Fruit fly (Drosophila melanogaster) whole organism, prepupa: Measurements from ENCODE around the gene mRpL30.
A peak's percentile ranks its signal among the peaks of the same experiment; 100 is the strongest.

ENCODE experiments used
- CG10631 ChIP-seq: fragments of 200-800 bp; sonication (Bioruptor generic); optimal IDR thresholded peaks from 2 replicates; lab custom pipeline; 2016; ENCODE audit warnings: missing biosample characterization, missing genetic modification characterization
- CG15336 ChIP-seq: fragments of 200-800 bp; sonication (Bioruptor generic); IDR thresholded peaks from 2 replicates; pipeline ENCODE4 v1.3.6; 2022; ENCODE audit warnings: missing biosample characterization, missing genetic modification characterization
- CG1621 ChIP-seq: fragments of 200-800 bp; sonication (Bioruptor generic); optimal IDR thresholded peaks from 3 replicates; lab custom pipeline; 2018; ENCODE audit warnings: missing biosample characterization, mild to moderate bottlenecking, missing genetic modification characterization
- CG3032 ChIP-seq: fragments of 200-800 bp; optimal IDR thresholded peaks from 2 replicates; lab custom pipeline; 2019; ENCODE audit warnings: missing biosample characterization, mild to moderate bottlenecking, missing genetic modification characterization, moderate library complexity
- CG31627 ChIP-seq: fragments of 200-800 bp; sonication (Bioruptor generic); optimal IDR thresholded peaks from 3 replicates; lab custom pipeline; 2016; ENCODE audit warnings: missing biosample characterization, missing genetic modification characterization
- CG32006 ChIP-seq: fragments of 200-800 bp; sonication (Bioruptor generic); optimal IDR thresholded peaks from 3 replicates; lab custom pipeline; 2017; ENCODE audit warnings: missing biosample characterization, mild to moderate bottlenecking, missing genetic modification characterization
- CG34406 ChIP-seq: fragments of 200-800 bp; sonication (Bioruptor generic); optimal IDR thresholded peaks from 3 replicates; lab custom pipeline; 2016; ENCODE audit warnings: missing biosample characterization, missing genetic modification characterization
- CG4318 ChIP-seq: fragments of 200-800 bp; sonication (Bioruptor generic); optimal IDR thresholded peaks from 3 replicates; lab custom pipeline; 2017; ENCODE audit warnings: missing biosample characterization, mild to moderate bottlenecking, missing genetic modification characterization
- CG6163 ChIP-seq: fragments of 200-800 bp; sonication (Bioruptor generic); IDR thresholded peaks from 3 replicates; pipeline ENCODE4 v1.3.6; 2022; ENCODE audit warnings: missing biosample characterization, missing genetic modification characterization
- CG6276 ChIP-seq: fragments of 200-800 bp; sonication (Bioruptor generic); optimal IDR thresholded peaks from 2 replicates; lab custom pipeline; 2017; ENCODE audit warnings: missing biosample characterization, mild to moderate bottlenecking, missing genetic modification characterization
- CG8319 ChIP-seq: fragments of 200-800 bp; sonication (Bioruptor generic); optimal IDR thresholded peaks from 3 replicates; lab custom pipeline; 2016; ENCODE audit warnings: missing biosample characterization, missing genetic modification characterization
- CG8632 ChIP-seq: fragments of 200-800 bp; sonication (Bioruptor generic); optimal IDR thresholded peaks from 3 replicates; lab custom pipeline; 2016; ENCODE audit warnings: missing biosample characterization, missing genetic modification characterization
- Eip75B ChIP-seq: fragments of 200-800 bp; sonication (Bioruptor generic); optimal IDR thresholded peaks from 3 replicates; lab custom pipeline; 2016; ENCODE audit warnings: missing biosample characterization, missing genetic modification characterization
- Eip78C ChIP-seq: fragments of 200-800 bp; sonication (Bioruptor generic); peaks from one replicate; lab custom pipeline; 2016; ENCODE audit warnings: missing biosample characterization, missing genetic modification characterization
- Eip93F ChIP-seq: fragments of 200-800 bp; sonication (Bioruptor generic); optimal IDR thresholded peaks from 2 replicates; lab custom pipeline; 2016; ENCODE audit warnings: missing biosample characterization, mild to moderate bottlenecking, missing genetic modification characterization
- Ets21C ChIP-seq: fragments of 200-800 bp; sonication (Bioruptor generic); optimal IDR thresholded peaks from 3 replicates; lab custom pipeline; 2016; ENCODE audit warnings: missing biosample characterization, missing genetic modification characterization
- Ets96B ChIP-seq: fragments of 200-800 bp; optimal IDR thresholded peaks from 2 replicates; lab custom pipeline; 2019; ENCODE audit warnings: missing biosample characterization, mild to moderate bottlenecking, missing genetic modification characterization, moderate library complexity
- Gug ChIP-seq: fragments of 200-800 bp; sonication (Bioruptor generic); IDR thresholded peaks from 2 replicates; pipeline ENCODE4 v1.3.6; 2022; ENCODE audit warnings: missing biosample characterization, missing genetic modification characterization
- Lpt ChIP-seq: fragments of 200-800 bp; sonication (Bioruptor generic); optimal IDR thresholded peaks from 3 replicates; lab custom pipeline; 2016; ENCODE audit warnings: missing biosample characterization, missing genetic modification characterization
- Met ChIP-seq: fragments of 200-800 bp; sonication (Bioruptor generic); optimal IDR thresholded peaks from 3 replicates; lab custom pipeline; 2016; ENCODE audit warnings: missing biosample characterization, missing genetic modification characterization
- OdsH ChIP-seq: fragments of 200-800 bp; sonication (Bioruptor generic); optimal IDR thresholded peaks from 3 replicates; lab custom pipeline; 2016; ENCODE audit warnings: missing biosample characterization, missing genetic modification characterization
- Smox ChIP-seq: fragments of 200-800 bp; sonication (Bioruptor generic); optimal IDR thresholded peaks from 3 replicates; lab custom pipeline; 2016; ENCODE audit warnings: missing biosample characterization, missing genetic modification characterization
- Sox102F ChIP-seq: fragments of 200-800 bp; sonication (Bioruptor generic); optimal IDR thresholded peaks from 2 replicates; lab custom pipeline; 2016; ENCODE audit warnings: missing biosample characterization, mild to moderate bottlenecking, missing genetic modification characterization
- Sox14 ChIP-seq: fragments of 200-800 bp; sonication (Bioruptor generic); optimal IDR thresholded peaks from 3 replicates; lab custom pipeline; 2016; ENCODE audit warnings: missing biosample characterization, missing genetic modification characterization
- achi ChIP-seq: fragments of 200-800 bp; sonication (Bioruptor generic); optimal IDR thresholded peaks from 3 replicates; lab custom pipeline; 2016; ENCODE audit warnings: missing biosample characterization, missing genetic modification characterization
- acj6 ChIP-seq: fragments of 200-800 bp; sonication (Bioruptor generic); optimal IDR thresholded peaks from 3 replicates; lab custom pipeline; 2016; ENCODE audit warnings: missing biosample characterization, missing genetic modification characterization
- cyc ChIP-seq: fragments of 200-800 bp; sonication (Bioruptor generic); optimal IDR thresholded peaks from 3 replicates; lab custom pipeline; 2016; ENCODE audit warnings: missing biosample characterization, missing genetic modification characterization
- dsx ChIP-seq: fragments of 200-800 bp; optimal IDR thresholded peaks from 3 replicates; lab custom pipeline; 2019; ENCODE audit warnings: missing biosample characterization, mild to moderate bottlenecking, missing genetic modification characterization, moderate library complexity; ENCODE audit not compliant: poor library complexity, severe bottlenecking
- fd85E ChIP-seq: fragments of 200-800 bp; sonication (Bioruptor generic); optimal IDR thresholded peaks from 3 replicates; lab custom pipeline; 2016; ENCODE audit warnings: missing biosample characterization, missing genetic modification characterization
- fkh ChIP-seq: fragments of 200-800 bp; sonication (Bioruptor generic); optimal IDR thresholded peaks from 3 replicates; lab custom pipeline; 2017; ENCODE audit warnings: missing biosample characterization, mild to moderate bottlenecking, missing genetic modification characterization, moderate library complexity
- lz ChIP-seq: fragments of 200-800 bp; sonication (Bioruptor generic); optimal IDR thresholded peaks from 3 replicates; lab custom pipeline; 2016; ENCODE audit warnings: missing biosample characterization, missing genetic modification characterization
- ss ChIP-seq, 2 experiments: fragments of 200-800 bp; sonication (Bioruptor generic); optimal IDR thresholded peaks; 2 replicates in 1 of 2; 3 replicates in 1 of 2; lab custom pipeline; 2017 to 2018; ENCODE audit warnings: mild to moderate bottlenecking in 2 of 2, missing biosample characterization in 2 of 2, missing genetic modification characterization in 2 of 2, moderate library complexity in 1 of 2
- vri ChIP-seq: fragments of 200-800 bp; sonication (Bioruptor generic); optimal IDR thresholded peaks from 3 replicates; lab custom pipeline; 2016; ENCODE audit warnings: missing biosample characterization, mild to moderate bottlenecking, missing genetic modification characterization

Gene mRpL30

DNA sequence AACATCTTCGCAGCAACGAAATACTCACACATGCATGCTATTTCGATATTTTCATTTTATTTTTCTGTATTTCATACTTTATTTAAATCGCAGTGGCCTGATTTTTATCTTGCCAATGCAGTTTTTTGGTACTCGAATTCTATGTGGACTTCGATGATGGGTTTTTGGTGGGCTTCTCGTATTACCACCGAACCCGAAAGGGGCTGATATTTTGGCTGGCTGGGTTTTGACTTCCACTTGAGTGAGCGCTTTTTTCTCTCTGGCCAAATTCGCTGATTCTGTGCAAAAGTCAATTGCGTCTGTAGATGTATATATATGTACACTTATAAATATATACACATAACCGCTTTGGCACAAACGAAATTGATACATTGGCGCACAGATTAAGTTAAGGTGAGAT is 42.4 kb upstream of the mRpL30 start:
- no peak for TF ChIP-seq CG10631
- no peak for TF ChIP-seq dsx (GFP tag; lab: Kevin White, UChicago)
- TF ChIP-seq Sox14 (GFP tag; lab: Kevin White, UChicago) = no peak
- TF ChIP-seq fd85E (GFP tag; lab: Kevin White, UChicago) = no peak
- TF ChIP-seq achi = no peak
- no peak for TF ChIP-seq CG6276 (GFP tag; lab: Kevin White, UChicago)
- no peak for TF ChIP-seq acj6 (GFP tag; lab: Kevin White, UChicago)
- no peak for TF ChIP-seq Smox
- no peak for TF ChIP-seq CG8632
- no peak for TF ChIP-seq Ets21C (GFP tag; lab: Kevin White, UChicago)
- no peak for TF ChIP-seq CG4318 (GFP tag; lab: Kevin White, UChicago)
- TF ChIP-seq Gug = no peak
- TF ChIP-seq, all 60 proteins: peak for 0

DNA sequence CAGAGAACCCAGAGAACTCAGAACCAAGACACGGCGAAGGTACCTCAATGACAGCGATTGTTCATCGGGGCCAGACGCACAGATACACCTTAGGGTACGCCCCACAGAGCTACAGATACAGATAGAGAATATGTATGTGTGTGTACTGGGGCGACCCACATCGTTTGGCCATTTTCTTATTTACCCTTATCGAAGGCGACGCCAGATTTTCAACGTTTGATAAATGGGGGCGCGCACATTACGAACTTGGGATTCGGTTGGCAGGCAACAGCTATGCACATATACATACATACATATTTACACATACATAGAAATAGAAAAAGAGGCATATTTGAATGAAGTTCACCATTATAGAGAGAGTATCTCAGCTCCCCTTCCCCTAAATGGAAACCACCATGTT is 41.2 kb upstream of the mRpL30 start:
- TF ChIP-seq Eip75B (GFP tag; lab: Kevin White, UChicago) (no peak), CG31627 (GFP tag; lab: Kevin White, UChicago) (no peak), fkh (GFP tag; lab: Kevin White, UChicago) (peak; percentile 29), CG32006 (GFP tag; lab: Kevin White, UChicago) (no peak), Eip78C (GFP tag; lab: Kevin White, UChicago) (no peak)

DNA sequence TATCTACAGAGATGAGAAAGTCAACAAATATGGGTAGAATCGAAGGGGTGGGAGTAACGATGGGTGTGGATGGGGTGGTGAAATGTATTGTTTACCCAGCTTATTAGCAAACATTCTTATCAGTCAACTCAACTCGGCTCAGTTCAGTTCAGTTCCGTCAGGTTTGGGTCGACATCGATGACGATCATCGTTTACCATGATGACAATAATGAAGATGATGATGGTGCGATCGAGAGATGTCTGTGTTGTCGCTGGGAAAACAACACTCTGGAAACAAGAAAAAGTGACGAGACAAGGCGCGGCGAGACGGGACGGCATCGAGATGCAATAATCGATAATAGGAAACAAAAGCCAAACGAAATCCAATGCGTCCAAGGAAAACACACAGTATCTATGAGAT is 37.9 kb upstream of the mRpL30 start:
- TF ChIP-seq Eip78C (GFP tag; lab: Kevin White, UChicago) (peak; percentile 31), fkh (GFP tag; lab: Kevin White, UChicago) (peak; percentile 88), Ets96B (tag; lab: Kevin White, UChicago) (no peak)
- TF ChIP-seq, all 60 proteins: peak for 2

dm6 chrX:4610481-4610880 is 37.2 kb upstream of the mRpL30 start:
- TF ChIP-seq CG10631 = peak; percentile 16
- no peak for TF ChIP-seq CG6163
- TF ChIP-seq CG31627 (GFP tag; lab: Kevin White, UChicago) = no peak
- TF ChIP-seq Smox = peak; percentile 42
- TF ChIP-seq Sox102F = peak; percentile 43
- peak; percentile 41 for TF ChIP-seq Met
- no peak for TF ChIP-seq CG3032
- TF ChIP-seq vri (GFP tag; lab: Kevin White, UChicago) = peak; percentile 72
- peak; percentile 33 for TF ChIP-seq fkh (GFP tag; lab: Kevin White, UChicago)

dm6 chrX:4612454-4612853 is 35.2 kb upstream of the mRpL30 start:
- TF ChIP-seq OdsH (no peak), CG10631 (no peak), CG15336 (GFP tag; lab: Robert Waterston, UW) (no peak), CG6276 (GFP tag; lab: Kevin White, UChicago) (no peak), cyc (GFP tag; lab: Kevin White, UChicago) (no peak), vri (GFP tag; lab: Kevin White, UChicago) (peak; percentile 35), Eip75B (GFP tag; lab: Kevin White, UChicago) (no peak), Lpt (GFP tag; lab: Kevin White, UChicago) (no peak), Eip93F (no peak), Sox102F (no peak), ss (GFP tag; optimal IDR thresholded peaks at IDR 0.05; lab: Kevin White, UChicago) (no peak), Gug (no peak), CG34406 (no peak), lz (GFP tag; lab: Kevin White, UChicago) (no peak), CG1621 (tag; lab: Kevin White, UChicago) (no peak), CG8319 (no peak), Ets96B (tag; lab: Kevin White, UChicago) (no peak), Eip78C (GFP tag; lab: Kevin White, UChicago) (peak; percentile 26)
